Fruit fly (Drosophila melanogaster): Measurements from ENCODE around the gene CG3226.
A peak's percentile ranks its signal among the peaks of the same experiment; 100 is the strongest.

The CG3226 gene

DNA sequence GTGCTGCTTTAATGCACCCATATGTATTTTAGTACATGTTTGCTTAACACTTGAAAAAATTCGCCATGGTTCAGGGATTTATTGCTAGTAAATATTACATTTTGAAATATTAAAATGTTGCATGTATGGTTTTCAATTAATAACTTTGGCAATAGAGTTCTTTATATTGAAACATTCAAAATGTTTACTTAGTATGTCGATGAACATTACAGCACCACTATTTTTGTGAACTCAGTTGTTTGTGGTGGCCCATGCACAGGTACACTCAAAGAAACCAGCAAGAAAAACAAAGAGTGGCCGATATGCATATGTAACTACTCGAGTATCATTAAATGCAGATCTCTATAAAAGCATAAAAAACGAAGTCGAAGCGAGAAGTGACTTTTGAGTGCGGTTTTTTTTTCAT is 48.0 kb upstream of the CG3226 start (continued):
- TF ChIP-seq gce (GFP tag; IDR thresholded peaks at IDR 0.05) (0 out of 3 replicates have a peak, but pooled peaks have one; percentile 56), nerfin-1 (tag; optimal IDR thresholded peaks at IDR 0.05) (peak; percentile 75), da (GFP tag; optimal IDR thresholded peaks at IDR 0.05) (no peak), Adf1 (GFP tag; IDR thresholded peaks at IDR 0.05) (no peak), eyg (GFP tag; optimal IDR thresholded peaks at IDR 0.05) (no peak), hb (GFP tag; IDR thresholded peaks at IDR 0.05; ENCODE audit: partially characterized antibody) (no peak), stwl (tag; optimal IDR thresholded peaks at IDR 0.05) (no peak), Oli (tag; optimal IDR thresholded peaks at IDR 0.05) (peak; percentile 81), CG16779 (GFP tag; IDR thresholded peaks at IDR 0.05) (no peak), CG9817 (tag; optimal IDR thresholded peaks at IDR 0.05) (peak; percentile 43), Deaf1 (tag; optimal IDR thresholded peaks at IDR 0.05) (peak; percentile 4), CG10366 (GFP tag; IDR thresholded peaks at IDR 0.05) (peak; percentile 65), CG2875 (GFP tag; optimal IDR thresholded peaks at IDR 0.05) (peak; percentile 59), sc (optimal IDR thresholded peaks at IDR 0.05) (no peak), sc (GFP tag; optimal IDR thresholded peaks at IDR 0.05) (peak; percentile 66), Dll (GFP tag; IDR thresholded peaks at IDR 0.05; ENCODE audit: partially characterized antibody) (no peak), nerfin-2 (GFP tag; IDR thresholded peaks at IDR 0.05; ENCODE audit: partially characterized antibody) (no peak), CG33213 (GFP tag; optimal IDR thresholded peaks at IDR 0.05) (no peak), Bteb2 (GFP tag; optimal IDR thresholded peaks at IDR 0.05) (no peak), dpn (GFP tag; optimal IDR thresholded peaks at IDR 0.05) (peak; percentile 56 to 63), chn (GFP tag; optimal IDR thresholded peaks at IDR 0.05) (peak; percentile 56), insv (GFP tag; optimal IDR thresholded peaks at IDR 0.05) (no peak), zf30C (GFP tag; optimal IDR thresholded peaks at IDR 0.05) (peak; percentile 38), CG33557 (GFP tag; optimal IDR thresholded peaks at IDR 0.05) (peak; percentile 67), hkb (optimal IDR thresholded peaks at IDR 0.05) (no peak), hkb (GFP tag; IDR thresholded peaks at IDR 0.05) (peak; percentile 78), h (optimal IDR thresholded peaks at IDR 0.05) (no peak), CG11696 (GFP tag; IDR thresholded peaks at IDR 0.05) (peak; percentile 86), sd (tag; optimal IDR thresholded peaks at IDR 0.05) (no peak), Mes4 (GFP tag; optimal IDR thresholded peaks at IDR 0.05) (peak; percentile 58), sim (GFP tag; IDR thresholded peaks at IDR 0.05) (peak; percentile 10; the same call in 1 of the 2 replicates), zen (tag; optimal IDR thresholded peaks at IDR 0.05) (peak; percentile 59), croc (GFP tag; conservative IDR thresholded peaks at IDR 0.05) (peak; percentile 60; the same call in 1 of the 3 replicates), CG6175 (GFP tag; IDR thresholded peaks at IDR 0.05) (no peak), CG1233 (GFP tag; optimal IDR thresholded peaks at IDR 0.05) (peak; percentile 46), ac (GFP tag; optimal IDR thresholded peaks at IDR 0.05) (no peak), CG10274 (GFP tag; optimal IDR thresholded peaks at IDR 0.05) (no peak), TFAM (GFP tag; optimal IDR thresholded peaks at IDR 0.05) (peak; percentile 41), Myb (GFP tag; optimal IDR thresholded peaks at IDR 0.05) (no peak), tup (GFP tag; optimal IDR thresholded peaks at IDR 0.05) (no peak), Hmx (GFP tag; optimal IDR thresholded peaks at IDR 0.05) (no peak), crol (GFP tag; IDR thresholded peaks at IDR 0.05) (no peak), crc (GFP tag; optimal IDR thresholded peaks at IDR 0.05) (no peak), fu2 (GFP tag; optimal IDR thresholded peaks at IDR 0.05) (no peak), CG3995 (GFP tag; optimal IDR thresholded peaks at IDR 0.05) (no peak), sob (GFP tag; IDR thresholded peaks at IDR 0.05) (0 out of 2 replicates have a peak, but pooled peaks have one; percentile 22), lab (GFP tag; optimal IDR thresholded peaks at IDR 0.05) (peak; percentile 56), CG8388 (GFP tag; optimal IDR thresholded peaks at IDR 0.05) (peak; percentile 77), org-1 (GFP tag; optimal IDR thresholded peaks at IDR 0.05) (peak; percentile 54), CG15269 (tag; optimal IDR thresholded peaks at IDR 0.05) (peak; percentile 72), pita (GFP tag; optimal IDR thresholded peaks at IDR 0.05) (no peak), lbe (GFP tag; optimal IDR thresholded peaks at IDR 0.05) (no peak)

Data from whole organism, embryonic.